Worm (Caenorhabditis elegans) whole organism, L2 larva: ENCODE measurements around the gene C06G4.4.

Experiments
- ama-1 ChIP-seq: fragments of 150-350 bp; optimal IDR thresholded peaks from 2 replicates; lab custom pipeline; 2018; ENCODE audit warnings: inconsistent platforms
- elt-1 ChIP-seq: fragments of 150-350 bp; optimal IDR thresholded peaks from 2 replicates; lab custom pipeline; 2014; ENCODE audit warnings: missing biosample characterization, missing genetic modification characterization
- elt-3 ChIP-seq: sonication (generic microtip); optimal IDR thresholded peaks from 2 replicates; lab custom pipeline; 2017; ENCODE audit warnings: missing biosample characterization, missing genetic modification characterization
- fos-1 ChIP-seq: fragments of 150-350 bp; optimal IDR thresholded peaks from 2 replicates; lab custom pipeline; 2014; ENCODE audit warnings: missing biosample characterization, missing genetic modification characterization
- lin-13 ChIP-seq: fragments of 150-350 bp; optimal IDR thresholded peaks from 2 replicates; lab custom pipeline; 2014; ENCODE audit warnings: missing biosample characterization, missing genetic modification reagents, missing genetic modification characterization
- nhr-12 ChIP-seq: fragments of 150-350 bp; optimal IDR thresholded peaks from 2 replicates; lab custom pipeline; 2014; ENCODE audit warnings: missing biosample characterization, missing genetic modification characterization
- nhr-23 ChIP-seq: fragments of 150-350 bp; optimal IDR thresholded peaks from 2 replicates; lab custom pipeline; 2014; ENCODE audit warnings: missing biosample characterization, missing genetic modification reagents, missing genetic modification characterization
- snpc-4 ChIP-seq: fragments of 150-350 bp; optimal IDR thresholded peaks from 2 replicates; lab custom pipeline; 2014; ENCODE audit warnings: missing biosample characterization, missing genetic modification characterization
- unc-62 ChIP-seq: fragments of 150-350 bp; optimal IDR thresholded peaks from 2 replicates; lab custom pipeline; 2014; ENCODE audit warnings: missing biosample characterization, missing genetic modification reagents, missing genetic modification characterization
- zag-1 ChIP-seq: fragments of 150-350 bp; optimal IDR thresholded peaks from 2 replicates; lab custom pipeline; 2014; ENCODE audit warnings: missing biosample characterization, missing genetic modification characterization

DNA sequence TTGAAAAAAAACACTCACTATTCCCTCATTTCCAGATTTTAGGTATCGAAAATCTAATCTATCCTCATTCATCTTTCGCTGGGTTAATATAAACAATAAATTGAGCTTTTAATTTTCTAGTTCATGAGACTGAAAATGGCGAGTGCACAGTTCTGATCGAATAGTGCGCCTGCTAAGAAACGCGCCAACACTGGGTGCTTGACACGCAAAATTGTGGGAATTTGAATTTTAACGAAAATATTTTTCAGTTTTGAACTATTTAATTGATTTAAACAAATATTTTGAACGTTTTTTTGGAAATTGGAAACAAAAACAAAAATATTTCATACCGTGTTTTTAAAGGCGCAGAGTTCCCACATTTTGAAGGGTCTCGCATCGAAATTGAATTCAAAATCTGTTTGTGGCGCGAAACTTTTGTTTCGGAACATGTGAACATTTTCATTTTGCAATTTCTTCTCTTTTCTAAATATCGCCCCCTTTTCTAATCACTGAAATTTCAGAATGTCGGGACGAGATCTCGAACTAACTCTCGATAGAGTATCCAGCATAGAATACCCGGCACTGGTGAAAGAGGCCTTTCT lies 49.0 kb downstream of the C06G4.4 start, which contains the start of the genes C29E4.13 and npp-15:
- no peak for TF ChIP-seq lin-13 (GFP tag; lab: Kevin White, UChicago)
- no peak for TF ChIP-seq ama-1 (lab: Kevin White, UChicago)
- no peak for TF ChIP-seq nhr-23
- TF ChIP-seq unc-62 (GFP tag; lab: Kevin White, UChicago), result no peak
- TF ChIP-seq nhr-12 (tag; lab: Kevin White, UChicago), result no peak
- TF ChIP-seq snpc-4, result no peak
- no peak for TF ChIP-seq elt-3 (tag; lab: Kevin White, UChicago)
- no peak for TF ChIP-seq fos-1 (tag; lab: Kevin White, UChicago)
- no peak for TF ChIP-seq elt-1 (tag; lab: Kevin White, UChicago)
- TF ChIP-seq zag-1, result no peak
